Worm (Caenorhabditis elegans) whole organism, L1 larva: ENCODE measurements around the gene VW02B12L.2.
A peak's percentile ranks its signal among the peaks of the same experiment; 100 is the strongest.

ENCODE experiments used
- C04F5.9 ChIP-seq: sonication (generic microtip); optimal IDR thresholded peaks from 2 replicates; lab custom pipeline; 2016; ENCODE audit warnings: missing genetic modification characterization, missing compliant biosample characterization
- C16A3.4 ChIP-seq: fragments of 150-350 bp; optimal IDR thresholded peaks from 2 replicates; lab custom pipeline; 2014; ENCODE audit warnings: missing biosample characterization, missing genetic modification characterization
- Y116A8C.19 ChIP-seq: sonication (generic microtip); optimal IDR thresholded peaks from 2 replicates; lab custom pipeline; 2016; ENCODE audit warnings: missing compliant biosample characterization, missing genetic modification characterization, borderline replicate concordance
- aha-1 ChIP-seq: fragments of 150-350 bp; optimal IDR thresholded peaks from 2 replicates; lab custom pipeline; 2014; ENCODE audit warnings: missing biosample characterization, missing genetic modification characterization
- alr-1 ChIP-seq: fragments of 200-800 bp; sonication (Bioruptor generic); optimal IDR thresholded peaks from 2 replicates; lab custom pipeline; 2018; ENCODE audit warnings: borderline replicate concordance, mild to moderate bottlenecking, missing genetic modification characterization, missing compliant biosample characterization
- ama-1 ChIP-seq: fragments of 150-350 bp; optimal IDR thresholded peaks from 2 replicates; lab custom pipeline; 2014
- blmp-1 ChIP-seq: fragments of 150-350 bp; optimal IDR thresholded peaks from 2 replicates; lab custom pipeline; 2014; ENCODE audit warnings: missing biosample characterization, missing genetic modification characterization
- ceh-82 ChIP-seq, 3 experiments: fragments of 150-350 bp in 1 of 3; sonication (generic microtip) in 2 of 3; optimal IDR thresholded peaks; 2 replicates each; lab custom pipeline; 2014 to 2017; ENCODE audit warnings: missing biosample characterization in 3 of 3, missing genetic modification characterization in 3 of 3
- ceh-88 ChIP-seq: fragments of 200-800 bp; sonication (Bioruptor generic); IDR thresholded peaks from 2 replicates; pipeline ENCODE4 v1.3.6; 2022; ENCODE audit warnings: missing genetic modification characterization, missing compliant biosample characterization
- ceh-90 ChIP-seq: sonication (generic microtip); optimal IDR thresholded peaks from 2 replicates; lab custom pipeline; 2016; ENCODE audit warnings: missing genetic modification characterization, missing compliant biosample characterization
- efl-1 ChIP-seq, 4 experiments: fragments of 150-350 bp; optimal IDR thresholded peaks in 3 of 4; peaks in 1 of 4; 1 replicate in 1 of 4; 2 replicates in 3 of 4; lab custom pipeline; 2014; ENCODE audit warnings: missing biosample characterization in 2 of 4, missing genetic modification characterization in 2 of 4, missing genetic modification reagents in 2 of 4
- efl-3 ChIP-seq: fragments of 200-800 bp; sonication (Bioruptor generic); optimal IDR thresholded peaks from 2 replicates; lab custom pipeline; 2018; ENCODE audit warnings: mild to moderate bottlenecking, missing genetic modification characterization, missing compliant biosample characterization
- egl-13 ChIP-seq: sonication (generic microtip); optimal IDR thresholded peaks from 2 replicates; lab custom pipeline; 2016; ENCODE audit warnings: missing genotype, missing genetic modification reagents, missing genetic modification characterization, missing compliant biosample characterization
- egl-27 ChIP-seq, 2 experiments: fragments of 150-350 bp in 1 of 2; sonication (generic microtip); optimal IDR thresholded peaks; 3 replicates each; lab custom pipeline; 2017 to 2018; ENCODE audit warnings: missing biosample characterization in 2 of 2, missing genetic modification characterization in 2 of 2, missing genetic modification reagents in 2 of 2
- elt-3 ChIP-seq, 6 experiments: fragments of 150-350 bp in 1 of 6; sonication (generic microtip); optimal IDR thresholded peaks; 2 replicates each; lab custom pipeline; 2017 to 2018; ENCODE audit warnings: missing biosample characterization in 6 of 6, missing genetic modification characterization in 6 of 6, inconsistent platforms in 1 of 6
- ets-5 ChIP-seq: fragments of 200-800 bp; sonication (Bioruptor generic); IDR thresholded peaks from 2 replicates; pipeline ENCODE4 v1.3.6; 2022; ENCODE audit warnings: missing genetic modification characterization, missing compliant biosample characterization
- fkh-10 ChIP-seq: sonication (generic microtip); optimal IDR thresholded peaks from 2 replicates; lab custom pipeline; 2017; ENCODE audit warnings: missing biosample characterization, missing genetic modification reagents, missing genetic modification characterization
- grh-1 ChIP-seq: fragments of 200-800 bp; sonication (Bioruptor generic); IDR thresholded peaks from 2 replicates; pipeline ENCODE4 v1.3.6; 2022; ENCODE audit warnings: missing genetic modification reagents, missing genetic modification characterization, missing compliant biosample characterization
- hlh-17 ChIP-seq: fragments of 200-800 bp; sonication (Bioruptor generic); optimal IDR thresholded peaks from 2 replicates; lab custom pipeline; 2018; ENCODE audit warnings: missing genetic modification characterization, mild to moderate bottlenecking, missing compliant biosample characterization, moderate library complexity, borderline replicate concordance
- lin-13 ChIP-seq: fragments of 150-350 bp; optimal IDR thresholded peaks from 2 replicates; lab custom pipeline; 2014; ENCODE audit warnings: missing biosample characterization, missing genetic modification reagents, missing genetic modification characterization
- lin-14 ChIP-seq: fragments of 200-800 bp; sonication (Bioruptor generic); optimal IDR thresholded peaks from 2 replicates; lab custom pipeline; 2018; ENCODE audit warnings: mild to moderate bottlenecking, missing genetic modification characterization, moderate library complexity, missing compliant biosample characterization
- lin-39 ChIP-seq: fragments of 150-350 bp; optimal IDR thresholded peaks from 2 replicates; lab custom pipeline; 2014; ENCODE audit warnings: missing biosample characterization, missing genetic modification reagents, missing genetic modification characterization
- lir-3 ChIP-seq: sonication (generic microtip); optimal IDR thresholded peaks from 2 replicates; lab custom pipeline; 2016; ENCODE audit warnings: mild to moderate bottlenecking, missing genetic modification characterization, moderate library complexity, missing compliant biosample characterization; ENCODE audit not compliant: poor library complexity
- mab-9 ChIP-seq: fragments of 200-800 bp; sonication (Bioruptor generic); IDR thresholded peaks from 2 replicates; pipeline ENCODE4 v1.3.6; 2022; ENCODE audit warnings: missing genetic modification reagents, missing genetic modification characterization, missing compliant biosample characterization
- nhr-11 ChIP-seq: fragments of 150-350 bp; optimal IDR thresholded peaks from 2 replicates; lab custom pipeline; 2014; ENCODE audit warnings: missing biosample characterization, missing genetic modification characterization
- nhr-20 ChIP-seq: sonication (generic microtip); optimal IDR thresholded peaks from 2 replicates; lab custom pipeline; 2016; ENCODE audit warnings: mild to moderate bottlenecking, missing genetic modification characterization, missing compliant biosample characterization
- nhr-237 ChIP-seq: fragments of 150-350 bp; optimal IDR thresholded peaks from 2 replicates; lab custom pipeline; 2014; ENCODE audit warnings: missing biosample characterization, missing genetic modification characterization
- nhr-28 ChIP-seq: fragments of 150-350 bp; optimal IDR thresholded peaks from 2 replicates; lab custom pipeline; 2014; ENCODE audit warnings: missing biosample characterization, missing genetic modification characterization
- nhr-71 ChIP-seq: sonication (generic microtip); optimal IDR thresholded peaks from 2 replicates; lab custom pipeline; 2016; ENCODE audit warnings: mild to moderate bottlenecking, missing genetic modification characterization, moderate library complexity, missing compliant biosample characterization
- nhr-77 ChIP-seq: fragments of 150-350 bp; optimal IDR thresholded peaks from 2 replicates; lab custom pipeline; 2014; ENCODE audit warnings: missing biosample characterization, missing genetic modification characterization
- nhr-84 ChIP-seq: sonication (generic microtip); optimal IDR thresholded peaks from 2 replicates; lab custom pipeline; 2017; ENCODE audit warnings: missing biosample characterization, missing genetic modification characterization
- nhr-85 ChIP-seq: sonication (generic microtip); peaks from one replicate; lab custom pipeline; 2016; ENCODE audit warnings: missing genetic modification characterization, inconsistent platforms, missing compliant biosample characterization
- nhr-90 ChIP-seq: sonication (generic microtip); optimal IDR thresholded peaks from 2 replicates; lab custom pipeline; 2016; ENCODE audit warnings: mild to moderate bottlenecking, missing genetic modification characterization, missing compliant biosample characterization; ENCODE audit not compliant: poor library complexity
- pag-3 ChIP-seq: sonication (generic microtip); optimal IDR thresholded peaks from 2 replicates; lab custom pipeline; 2017; ENCODE audit warnings: missing genetic modification characterization, mild to moderate bottlenecking, missing compliant biosample characterization, antibody characterized with exemption, borderline replicate concordance; ENCODE audit not compliant: insufficient read depth
- rnt-1 ChIP-seq: sonication (generic microtip); optimal IDR thresholded peaks from 2 replicates; lab custom pipeline; 2016; ENCODE audit warnings: mild to moderate bottlenecking, missing genetic modification characterization, moderate library complexity, missing compliant biosample characterization
- skn-1 ChIP-seq: fragments of 150-350 bp; optimal IDR thresholded peaks from 2 replicates; lab custom pipeline; 2014; ENCODE audit warnings: missing biosample characterization, missing genetic modification characterization
- snpc-4 ChIP-seq: fragments of 150-350 bp; optimal IDR thresholded peaks from 2 replicates; lab custom pipeline; 2014; ENCODE audit warnings: missing biosample characterization, missing genetic modification characterization
- snu-23 ChIP-seq: sonication (generic microtip); optimal IDR thresholded peaks from 2 replicates; lab custom pipeline; 2016; ENCODE audit warnings: missing genetic modification characterization, missing compliant biosample characterization
- sptf-1 ChIP-seq: fragments of 150-350 bp; optimal IDR thresholded peaks from 2 replicates; lab custom pipeline; 2014; ENCODE audit warnings: missing biosample characterization, missing genetic modification characterization
- sup-37 ChIP-seq: fragments of 200-800 bp; sonication (Bioruptor generic); optimal IDR thresholded peaks from 2 replicates; lab custom pipeline; 2018; ENCODE audit warnings: mild to moderate bottlenecking, missing genetic modification characterization, missing compliant biosample characterization
- swsn-7 ChIP-seq: sonication (generic microtip); optimal IDR thresholded peaks from 2 replicates; lab custom pipeline; 2016; ENCODE audit warnings: missing genetic modification characterization, missing compliant biosample characterization
- tbx-2 ChIP-seq: sonication (generic microtip); optimal IDR thresholded peaks from 2 replicates; lab custom pipeline; 2016; ENCODE audit warnings: missing genetic modification characterization, missing compliant biosample characterization
- unc-130 ChIP-seq: fragments of 150-350 bp; optimal IDR thresholded peaks from 2 replicates; lab custom pipeline; 2017; ENCODE audit warnings: missing biosample characterization, missing genetic modification characterization, inconsistent platforms
- unc-30 ChIP-seq: sonication (generic microtip); optimal IDR thresholded peaks from 2 replicates; lab custom pipeline; 2017; ENCODE audit warnings: missing biosample characterization, missing genetic modification characterization
- unc-86 ChIP-seq: sonication (generic microtip); optimal IDR thresholded peaks from 2 replicates; lab custom pipeline; 2016; ENCODE audit warnings: missing genetic modification characterization, missing compliant biosample characterization
- unc-98 ChIP-seq: fragments of 200-800 bp; sonication (Bioruptor generic); IDR thresholded peaks from 2 replicates; pipeline ENCODE4 v1.3.6; 2022; ENCODE audit warnings: missing genetic modification characterization, missing compliant biosample characterization
- xbp-1 ChIP-seq: sonication (generic microtip); optimal IDR thresholded peaks from 2 replicates; lab custom pipeline; 2016; ENCODE audit warnings: missing genetic modification characterization, missing compliant biosample characterization
- zag-1 ChIP-seq: fragments of 150-350 bp; optimal IDR thresholded peaks from 2 replicates; lab custom pipeline; 2014; ENCODE audit warnings: missing biosample characterization, missing genetic modification characterization
- zip-4 ChIP-seq: fragments of 200-800 bp; sonication (Bioruptor generic); optimal IDR thresholded peaks from 2 replicates; lab custom pipeline; 2018; ENCODE audit warnings: mild to moderate bottlenecking, missing genetic modification characterization, moderate library complexity, missing compliant biosample characterization
- ztf-4 ChIP-seq: fragments of 150-350 bp; optimal IDR thresholded peaks from 2 replicates; lab custom pipeline; 2014; ENCODE audit warnings: missing biosample characterization, missing genetic modification characterization

The VW02B12L.2 gene

DNA sequence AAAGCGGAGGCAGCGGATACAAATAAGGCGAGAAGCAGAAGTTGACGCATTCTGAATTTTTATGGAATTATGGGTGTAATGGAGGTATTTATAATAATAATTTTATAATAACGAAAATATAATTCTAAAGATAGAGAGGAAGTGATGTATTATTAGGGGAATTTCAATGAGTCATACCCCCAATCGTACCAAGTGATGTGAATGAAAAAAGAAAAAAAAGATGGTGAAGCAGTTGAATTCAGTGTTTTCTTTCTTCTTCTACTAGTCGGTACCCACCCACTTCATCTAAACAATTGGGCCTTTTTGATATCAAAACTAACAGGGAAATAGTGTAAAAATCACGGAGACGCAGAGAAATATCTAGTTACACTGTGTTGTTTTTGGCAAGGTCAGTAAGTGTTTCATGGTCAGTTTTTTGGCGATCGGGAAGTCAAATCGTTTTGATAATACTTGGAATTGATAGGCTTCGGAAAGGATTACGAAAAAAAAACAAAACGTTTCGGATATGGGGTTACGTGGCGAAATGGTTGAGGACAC lies 46.6 kb upstream of the VW02B12L.2 start, which contains the start of gene ttr-18:
ttr-18 (minus strand) TSS at position 51 of the 537 bp plus-strand sequence.
- TF ChIP-seq zag-1 (no peak), ceh-90 (tag; lab: Kevin White, UChicago) (no peak), zip-4 (GFP tag; lab: Kevin White, UChicago) (no peak), Y116A8C.19 (tag; lab: Kevin White, UChicago) (no peak), snu-23 (GFP tag; lab: Kevin White, UChicago) (peak; percentile 39), ceh-88 (GFP tag; lab: Robert Waterston, UW) (no peak), hlh-17 (GFP tag; lab: Kevin White, UChicago) (no peak), lin-39 (tag; lab: Kevin White, UChicago) (no peak), lir-3 (tag; lab: Kevin White, UChicago) (no peak), nhr-77 (tag; lab: Kevin White, UChicago) (no peak), nhr-90 (peak; percentile 16), xbp-1 (tag; lab: Kevin White, UChicago) (no peak), C04F5.9 (tag; lab: Kevin White, UChicago) (no peak), mab-9 (GFP tag; lab: Robert Waterston, UW) (no peak), egl-27 (tag; optimal IDR thresholded peaks at IDR 0.05; lab: Kevin White, UChicago) (no peak), nhr-71 (tag; lab: Kevin White, UChicago) (no peak), blmp-1 (tag; lab: Kevin White, UChicago) (peak; percentile 9), ceh-82 (tag; optimal IDR thresholded peaks at IDR 0.05; lab: Kevin White, UChicago) (no peak), ets-5 (GFP tag; lab: Robert Waterston, UW) (no peak), unc-86 (tag; lab: Kevin White, UChicago) (no peak), sptf-1 (no peak), ztf-4 (tag; lab: Kevin White, UChicago) (no peak), pag-3 (no peak), ama-1 (lab: Kevin White, UChicago) (no peak), C16A3.4 (tag; lab: Kevin White, UChicago) (no peak), fkh-10 (GFP tag; lab: Kevin White, UChicago) (no peak), nhr-20 (tag; lab: Kevin White, UChicago) (peak; percentile 28), unc-130 (tag; lab: Kevin White, UChicago) (no peak), skn-1 (tag; lab: Kevin White, UChicago) (no peak), unc-98 (GFP tag; lab: Robert Waterston, UW) (no peak), swsn-7 (tag; lab: Kevin White, UChicago) (no peak), lin-14 (peak; percentile 58), nhr-85 (tag; lab: Kevin White, UChicago) (peak; percentile 77), grh-1 (GFP tag; lab: Robert Waterston, UW) (no peak), aha-1 (tag; lab: Kevin White, UChicago) (no peak), nhr-84 (tag; lab: Kevin White, UChicago) (no peak), nhr-28 (no peak), unc-30 (tag; lab: Kevin White, UChicago) (no peak), sup-37 (GFP tag; lab: Kevin White, UChicago) (no peak), rnt-1 (tag; lab: Kevin White, UChicago) (no peak), tbx-2 (tag; lab: Kevin White, UChicago) (no peak), efl-3 (GFP tag; lab: Kevin White, UChicago) (no peak), nhr-237 (tag; lab: Kevin White, UChicago) (no peak), egl-13 (tag; lab: Kevin White, UChicago) (no peak), elt-3 (tag; optimal IDR thresholded peaks at IDR 0.05; lab: Kevin White, UChicago) (peak in 1 of 6 experiments; percentile 40), lin-13 (GFP tag; lab: Kevin White, UChicago) (no peak), snpc-4 (tag; lab: Kevin White, UChicago) (no peak), efl-1 (optimal IDR thresholded peaks at IDR 0.05; lab: Kevin White, UChicago) (no peak), efl-1 (GFP tag; optimal IDR thresholded peaks at IDR 0.05 in 1 of 2; lab: Kevin White, UChicago) (no peak), alr-1 (tag; lab: Kevin White, UChicago) (no peak), nhr-11 (tag; lab: Kevin White, UChicago) (no peak)
